Worm (Caenorhabditis elegans) whole organism, midembryonic: ENCODE results near the gene ZC190.2.

ENCODE experiments used
- T22C8.4 ChIP-seq: fragments of 200-800 bp; sonication (Bioruptor generic); IDR thresholded peaks from 2 replicates; pipeline ENCODE4 v1.3.6; 2022; ENCODE audit warnings: missing genetic modification characterization, missing compliant biosample characterization
- cog-1 ChIP-seq: sonication (generic microtip); optimal IDR thresholded peaks from 2 replicates; lab custom pipeline; 2016; ENCODE audit warnings: missing genetic modification characterization, missing compliant biosample characterization

ce11 chrV:8665765-8666164 lies 15.4 kb upstream of the ZC190.2 start, which contains the start of gene ZC190.4:
- TF ChIP-seq T22C8.4 (GFP tag; lab: Robert Waterston, UW) (no peak), cog-1 (tag; lab: Kevin White, UChicago) (no peak)
